Fruit fly (Drosophila melanogaster): ENCODE measurements around the gene Tsp26A.

Gene Tsp26A

dm6 chr2L:5982334-5982987 is 17.6 kb upstream of the Tsp26A start (continued):
- TF ChIP-seq CG33557 (GFP tag; optimal IDR thresholded peaks at IDR 0.05) = peak; percentile 38
- TF ChIP-seq tup (GFP tag; optimal IDR thresholded peaks at IDR 0.05) = no peak
- TF ChIP-seq her (GFP tag; optimal IDR thresholded peaks at IDR 0.05) = peak; percentile 41
- no peak for TF ChIP-seq CG8089 (GFP tag; optimal IDR thresholded peaks at IDR 0.05)
- peak; percentile 39 for TF ChIP-seq lab (GFP tag; optimal IDR thresholded peaks at IDR 0.05)
- TF ChIP-seq CG8478 (optimal IDR thresholded peaks at IDR 0.05) = peak; percentile 93
- peak; percentile 15 for TF ChIP-seq Hey (tag; optimal IDR thresholded peaks at IDR 0.05)
- peak; percentile 56 for TF ChIP-seq onecut (GFP tag; IDR thresholded peaks at IDR 0.05)
- TF ChIP-seq Rfx (GFP tag; IDR thresholded peaks at IDR 0.05) = no peak
- TF ChIP-seq CG5953 (GFP tag; IDR thresholded peaks at IDR 0.05) = no peak
- TF ChIP-seq HmgD (GFP tag; optimal IDR thresholded peaks at IDR 0.05) = peak; percentile 43
- peak; percentile 45 for TF ChIP-seq Jarid2 (GFP tag; optimal IDR thresholded peaks at IDR 0.05)
- TF ChIP-seq CG34422 (GFP tag; IDR thresholded peaks at IDR 0.05) = no peak
- peak in 1 of 2 experiments; percentile 23 for TF ChIP-seq Hr51 (GFP tag; optimal IDR thresholded peaks at IDR 0.05)
- TF ChIP-seq Dref (GFP tag; IDR thresholded peaks at IDR 0.05) = no peak
- peak; percentile 52 for TF ChIP-seq CG12659 (GFP tag; optimal IDR thresholded peaks at IDR 0.05)
- no peak for TF ChIP-seq repo (GFP tag; optimal IDR thresholded peaks at IDR 0.05)
- TF ChIP-seq Poxn (GFP tag; IDR thresholded peaks at IDR 0.05) = no peak
- TF ChIP-seq CG14965 (GFP tag; optimal IDR thresholded peaks at IDR 0.05; ENCODE audit: borderline replicate concordance) = no peak
- TF ChIP-seq az2 (GFP tag; optimal IDR thresholded peaks at IDR 0.05) = no peak
- TF ChIP-seq Scr (GFP tag; IDR thresholded peaks at IDR 0.05; ENCODE audit: partially characterized antibody) = no peak
- TF ChIP-seq Tbp (GFP tag; optimal IDR thresholded peaks at IDR 0.05) = no peak
- no peak for TF ChIP-seq otp (GFP tag; IDR thresholded peaks at IDR 0.05)
- peak; percentile 7 for TF ChIP-seq Sox100B (GFP tag; optimal IDR thresholded peaks at IDR 0.05)
- no peak for TF ChIP-seq CG2875 (GFP tag; optimal IDR thresholded peaks at IDR 0.05)
- no peak for TF ChIP-seq CG11398 (GFP tag; optimal IDR thresholded peaks at IDR 0.05)
- TF ChIP-seq NFAT (GFP tag; IDR thresholded peaks at IDR 0.05) = no peak
- no peak for TF ChIP-seq CG17802 (tag; optimal IDR thresholded peaks at IDR 0.05)
- TF ChIP-seq jing (GFP tag; optimal IDR thresholded peaks at IDR 0.05) = no peak
- peak; percentile 11 for TF ChIP-seq CG7786 (GFP tag; optimal IDR thresholded peaks at IDR 0.05)
- peak; percentile 36 for TF ChIP-seq grn (GFP tag; optimal IDR thresholded peaks at IDR 0.05)
- no peak for TF ChIP-seq CG3726 (GFP tag; IDR thresholded peaks at IDR 0.05)
- no peak for TF ChIP-seq CG1792 (GFP tag; optimal IDR thresholded peaks at IDR 0.05)
- no peak for TF ChIP-seq Nf-YA (GFP tag; IDR thresholded peaks at IDR 0.05)
- TF ChIP-seq lola (GFP tag; optimal IDR thresholded peaks at IDR 0.05) = no peak
- peak; percentile 15 for TF ChIP-seq CG6765 (GFP tag; optimal IDR thresholded peaks at IDR 0.05)
- peak; percentile 2 for TF ChIP-seq CG1602 (GFP tag; optimal IDR thresholded peaks at IDR 0.05)
- no peak for TF ChIP-seq CG4820 (GFP tag; optimal IDR thresholded peaks at IDR 0.05)
- TF ChIP-seq Dbx (GFP tag; IDR thresholded peaks at IDR 0.05) = no peak
- no peak for TF ChIP-seq slou (GFP tag; optimal IDR thresholded peaks at IDR 0.05)
- TF ChIP-seq abd-A (tag; optimal IDR thresholded peaks at IDR 0.05) = no peak
- TF ChIP-seq dmrt99B (tag; optimal IDR thresholded peaks at IDR 0.05) = peak; percentile 16
- TF ChIP-seq Stat92E (GFP tag; optimal IDR thresholded peaks at IDR 0.05) = no peak
- no peak for TF ChIP-seq Lhr (GFP tag; optimal IDR thresholded peaks at IDR 0.05)
- no peak for TF ChIP-seq CG6813 (GFP tag; optimal IDR thresholded peaks at IDR 0.05)
- TF ChIP-seq dmrt11E (tag; optimal IDR thresholded peaks at IDR 0.05) = no peak
- TF ChIP-seq fru (optimal IDR thresholded peaks at IDR 0.05) = no peak
- peak; percentile 45 for TF ChIP-seq jumu (GFP tag; optimal IDR thresholded peaks at IDR 0.05)
- peak; percentile 31 for TF ChIP-seq CG13424 (tag; optimal IDR thresholded peaks at IDR 0.05)
- TF ChIP-seq crp (GFP tag; optimal IDR thresholded peaks at IDR 0.05) = no peak
